Worm (Caenorhabditis elegans) whole organism, L1 larva: ENCODE measurements around the gene rsef-1.

ENCODE experiments used
- ama-1 ChIP-seq: fragments of 150-350 bp; optimal IDR thresholded peaks from 2 replicates; lab custom pipeline; 2014
- blmp-1 ChIP-seq: fragments of 150-350 bp; optimal IDR thresholded peaks from 2 replicates; lab custom pipeline; 2014; ENCODE audit warnings: missing biosample characterization, missing genetic modification characterization
- ces-1 ChIP-seq: fragments of 150-350 bp; optimal IDR thresholded peaks from 2 replicates; lab custom pipeline; 2014; ENCODE audit warnings: missing biosample characterization, missing genetic modification reagents, missing genetic modification characterization
- dpl-1 ChIP-seq, 3 experiments: fragments of 150-350 bp in 2 of 3; sonication (generic microtip) in 1 of 3; optimal IDR thresholded peaks; 2 replicates each; lab custom pipeline; 2014 to 2017; ENCODE audit warnings: missing biosample characterization in 3 of 3, missing genetic modification characterization in 3 of 3, missing genetic modification reagents in 3 of 3
- egl-27 ChIP-seq, 2 experiments: fragments of 150-350 bp in 1 of 2; sonication (generic microtip); optimal IDR thresholded peaks; 3 replicates each; lab custom pipeline; 2017 to 2018; ENCODE audit warnings: missing biosample characterization in 2 of 2, missing genetic modification characterization in 2 of 2, missing genetic modification reagents in 2 of 2
- nhr-11 ChIP-seq: fragments of 150-350 bp; optimal IDR thresholded peaks from 2 replicates; lab custom pipeline; 2014; ENCODE audit warnings: missing biosample characterization, missing genetic modification characterization
- nhr-12 ChIP-seq: sonication (generic microtip); optimal IDR thresholded peaks from 2 replicates; lab custom pipeline; 2017; ENCODE audit warnings: missing biosample characterization, missing genetic modification characterization
- nhr-77 ChIP-seq: fragments of 150-350 bp; optimal IDR thresholded peaks from 2 replicates; lab custom pipeline; 2014; ENCODE audit warnings: missing biosample characterization, missing genetic modification characterization
- pqm-1 ChIP-seq: sonication (generic microtip); optimal IDR thresholded peaks from 3 replicates; lab custom pipeline; 2017; ENCODE audit warnings: missing biosample characterization, missing genetic modification characterization
- skn-1 ChIP-seq: fragments of 150-350 bp; optimal IDR thresholded peaks from 2 replicates; lab custom pipeline; 2014; ENCODE audit warnings: missing biosample characterization, missing genetic modification characterization
- snpc-4 ChIP-seq: fragments of 150-350 bp; optimal IDR thresholded peaks from 2 replicates; lab custom pipeline; 2014; ENCODE audit warnings: missing biosample characterization, missing genetic modification characterization
- swsn-7 ChIP-seq: sonication (generic microtip); optimal IDR thresholded peaks from 2 replicates; lab custom pipeline; 2016; ENCODE audit warnings: missing genetic modification characterization, missing compliant biosample characterization
- unc-86 ChIP-seq: sonication (generic microtip); optimal IDR thresholded peaks from 2 replicates; lab custom pipeline; 2016; ENCODE audit warnings: missing genetic modification characterization, missing compliant biosample characterization
- zag-1 ChIP-seq: fragments of 150-350 bp; optimal IDR thresholded peaks from 2 replicates; lab custom pipeline; 2014; ENCODE audit warnings: missing biosample characterization, missing genetic modification characterization

DNA sequence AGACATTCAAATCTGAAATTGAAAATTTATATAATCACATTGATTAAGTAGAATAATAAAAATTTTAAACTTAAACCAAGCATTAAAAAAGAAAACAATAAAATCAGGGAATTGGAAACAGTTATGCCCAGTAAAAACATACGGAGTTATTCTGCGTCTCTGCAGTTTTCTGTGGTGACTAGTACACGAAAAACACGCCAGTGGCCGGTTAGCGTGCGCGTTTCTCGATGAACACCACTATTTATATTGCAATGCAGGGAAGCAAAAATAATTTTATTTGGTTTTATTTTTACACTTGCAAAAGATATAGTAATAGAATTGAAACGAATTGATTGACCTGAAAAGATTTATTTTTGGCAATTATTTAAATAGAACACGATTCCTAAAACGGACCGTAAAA is 40.6 kb upstream of the rsef-1 start, which contains the start of gene sec-3:
- TF ChIP-seq nhr-11: peak; percentile 65
- peak; percentile 29 for TF ChIP-seq ama-1 (lab: Kevin White, UChicago)
- no peak for TF ChIP-seq ces-1 (GFP tag; lab: Kevin White, UChicago)
- no peak for TF ChIP-seq egl-27 (tag; optimal IDR thresholded peaks at IDR 0.05; lab: Kevin White, UChicago)
- TF ChIP-seq skn-1: peak; percentile 64
- no peak for TF ChIP-seq zag-1 (tag; lab: Kevin White, UChicago)
- TF ChIP-seq swsn-7 (tag; lab: Kevin White, UChicago): peak; percentile 92
- TF ChIP-seq nhr-12 (tag; lab: Kevin White, UChicago): no peak
- TF ChIP-seq blmp-1: peak; percentile 77
- peak; percentile 67 to 82 (median 80) for TF ChIP-seq dpl-1 (GFP tag; optimal IDR thresholded peaks at IDR 0.05; lab: Kevin White, UChicago)
- no peak for TF ChIP-seq pqm-1 (tag; lab: Kevin White, UChicago)
- TF ChIP-seq nhr-77 (tag; lab: Kevin White, UChicago): peak; percentile 81
- peak; percentile 83 for TF ChIP-seq snpc-4 (tag; lab: Kevin White, UChicago)
- TF ChIP-seq unc-86 (tag; lab: Kevin White, UChicago): peak; percentile 81
